Worm (Caenorhabditis elegans) whole organism, L1 larva: Measurements from ENCODE around the gene Y9C12A.1.

Experiments used
- C34B4.2 ChIP-seq: sonication (generic microtip); optimal IDR thresholded peaks from 2 replicates; lab custom pipeline; 2017; ENCODE audit warnings: mild to moderate bottlenecking, missing genetic modification characterization, missing compliant biosample characterization
- F16B12.6 ChIP-seq: fragments of 150-350 bp; optimal IDR thresholded peaks from 2 replicates; lab custom pipeline; 2014; ENCODE audit warnings: missing biosample characterization, missing genetic modification characterization
- alr-1 ChIP-seq: fragments of 200-800 bp; sonication (Bioruptor generic); optimal IDR thresholded peaks from 2 replicates; lab custom pipeline; 2018; ENCODE audit warnings: borderline replicate concordance, mild to moderate bottlenecking, missing genetic modification characterization, missing compliant biosample characterization
- aly-2 ChIP-seq: fragments of 150-350 bp; optimal IDR thresholded peaks from 2 replicates; lab custom pipeline; 2014; ENCODE audit warnings: missing biosample characterization, missing genetic modification characterization
- blmp-1 ChIP-seq: fragments of 150-350 bp; optimal IDR thresholded peaks from 2 replicates; lab custom pipeline; 2014; ENCODE audit warnings: missing biosample characterization, missing genetic modification characterization
- ceh-8 ChIP-seq: fragments of 200-800 bp; sonication (Bioruptor generic); optimal IDR thresholded peaks from 2 replicates; lab custom pipeline; 2018; ENCODE audit warnings: mild to moderate bottlenecking, missing genetic modification characterization, moderate library complexity, missing compliant biosample characterization
- ceh-82 ChIP-seq, 3 experiments: fragments of 150-350 bp in 1 of 3; sonication (generic microtip) in 2 of 3; optimal IDR thresholded peaks; 2 replicates each; lab custom pipeline; 2014 to 2017; ENCODE audit warnings: missing biosample characterization in 3 of 3, missing genetic modification characterization in 3 of 3
- ceh-88 ChIP-seq: fragments of 200-800 bp; sonication (Bioruptor generic); IDR thresholded peaks from 2 replicates; pipeline ENCODE4 v1.3.6; 2022; ENCODE audit warnings: missing genetic modification characterization, missing compliant biosample characterization
- efl-1 ChIP-seq, 4 experiments: fragments of 150-350 bp; optimal IDR thresholded peaks in 3 of 4; peaks in 1 of 4; 1 replicate in 1 of 4; 2 replicates in 3 of 4; lab custom pipeline; 2014; ENCODE audit warnings: missing biosample characterization in 2 of 4, missing genetic modification characterization in 2 of 4, missing genetic modification reagents in 2 of 4
- efl-3 ChIP-seq: fragments of 200-800 bp; sonication (Bioruptor generic); optimal IDR thresholded peaks from 2 replicates; lab custom pipeline; 2018; ENCODE audit warnings: mild to moderate bottlenecking, missing genetic modification characterization, missing compliant biosample characterization
- egl-13 ChIP-seq: sonication (generic microtip); optimal IDR thresholded peaks from 2 replicates; lab custom pipeline; 2016; ENCODE audit warnings: missing genotype, missing genetic modification reagents, missing genetic modification characterization, missing compliant biosample characterization
- elt-2 ChIP-seq: sonication (generic microtip); optimal IDR thresholded peaks from 2 replicates; lab custom pipeline; 2016; ENCODE audit warnings: missing genetic modification characterization, mild to moderate bottlenecking, inconsistent platforms, missing compliant biosample characterization, missing genetic modification reagents
- elt-3 ChIP-seq, 6 experiments: fragments of 150-350 bp in 1 of 6; sonication (generic microtip); optimal IDR thresholded peaks; 2 replicates each; lab custom pipeline; 2017 to 2018; ENCODE audit warnings: missing biosample characterization in 6 of 6, missing genetic modification characterization in 6 of 6, inconsistent platforms in 1 of 6
- fkh-10 ChIP-seq: sonication (generic microtip); optimal IDR thresholded peaks from 2 replicates; lab custom pipeline; 2017; ENCODE audit warnings: missing biosample characterization, missing genetic modification reagents, missing genetic modification characterization
- fos-1 ChIP-seq: fragments of 150-350 bp; optimal IDR thresholded peaks from 2 replicates; lab custom pipeline; 2014; ENCODE audit warnings: missing biosample characterization, missing genetic modification characterization
- hlh-17 ChIP-seq: fragments of 200-800 bp; sonication (Bioruptor generic); optimal IDR thresholded peaks from 2 replicates; lab custom pipeline; 2018; ENCODE audit warnings: missing genetic modification characterization, mild to moderate bottlenecking, missing compliant biosample characterization, moderate library complexity, borderline replicate concordance
- isw-1 ChIP-seq: fragments of 200-800 bp; sonication (Bioruptor generic); IDR thresholded peaks from 2 replicates; pipeline ENCODE4 v1.3.6; 2022; ENCODE audit warnings: missing genetic modification characterization, missing compliant biosample characterization
- jun-1 ChIP-seq: fragments of 150-350 bp; optimal IDR thresholded peaks from 2 replicates; lab custom pipeline; 2014; ENCODE audit warnings: missing biosample characterization, missing genetic modification reagents, missing genetic modification characterization
- lin-15B ChIP-seq: fragments of 150-350 bp; sonication (generic microtip); optimal IDR thresholded peaks from 3 replicates; lab custom pipeline; 2014; ENCODE audit warnings: missing biosample characterization, missing genetic modification characterization
- lin-35 ChIP-seq, 2 experiments: fragments of 150-350 bp; optimal IDR thresholded peaks; 2 replicates each; lab custom pipeline; 2014; ENCODE audit warnings: missing biosample characterization in 2 of 2, missing genetic modification characterization in 2 of 2, missing genetic modification reagents in 2 of 2
- lir-3 ChIP-seq: sonication (generic microtip); optimal IDR thresholded peaks from 2 replicates; lab custom pipeline; 2016; ENCODE audit warnings: mild to moderate bottlenecking, missing genetic modification characterization, moderate library complexity, missing compliant biosample characterization; ENCODE audit not compliant: poor library complexity
- lsy-2 ChIP-seq, 2 experiments: fragments of 150-350 bp; optimal IDR thresholded peaks; 2 replicates each; lab custom pipeline; 2014; ENCODE audit warnings: missing biosample characterization in 2 of 2, missing genetic modification characterization in 2 of 2
- mab-9 ChIP-seq: fragments of 200-800 bp; sonication (Bioruptor generic); IDR thresholded peaks from 2 replicates; pipeline ENCODE4 v1.3.6; 2022; ENCODE audit warnings: missing genetic modification reagents, missing genetic modification characterization, missing compliant biosample characterization
- mdl-1 ChIP-seq, 2 experiments: fragments of 150-350 bp; optimal IDR thresholded peaks; 2 replicates each; lab custom pipeline; 2014 to 2017; ENCODE audit warnings: missing biosample characterization in 2 of 2, missing genetic modification characterization in 2 of 2, inconsistent platforms in 1 of 2
- mep-1 ChIP-seq: fragments of 150-350 bp; optimal IDR thresholded peaks from 2 replicates; lab custom pipeline; 2014; ENCODE audit warnings: missing biosample characterization, missing genetic modification characterization
- nhr-19 ChIP-seq: fragments of 200-800 bp; sonication (Bioruptor generic); conservative IDR thresholded peaks from 2 replicates; pipeline ENCODE4 v1.3.6; 2022; ENCODE audit warnings: missing genetic modification characterization, missing compliant biosample characterization
- nhr-20 ChIP-seq: sonication (generic microtip); optimal IDR thresholded peaks from 2 replicates; lab custom pipeline; 2016; ENCODE audit warnings: mild to moderate bottlenecking, missing genetic modification characterization, missing compliant biosample characterization
- nhr-237 ChIP-seq: fragments of 150-350 bp; optimal IDR thresholded peaks from 2 replicates; lab custom pipeline; 2014; ENCODE audit warnings: missing biosample characterization, missing genetic modification characterization
- nhr-28 ChIP-seq: fragments of 150-350 bp; optimal IDR thresholded peaks from 2 replicates; lab custom pipeline; 2014; ENCODE audit warnings: missing biosample characterization, missing genetic modification characterization
- nhr-71 ChIP-seq: sonication (generic microtip); optimal IDR thresholded peaks from 2 replicates; lab custom pipeline; 2016; ENCODE audit warnings: mild to moderate bottlenecking, missing genetic modification characterization, moderate library complexity, missing compliant biosample characterization
- nhr-77 ChIP-seq: fragments of 150-350 bp; optimal IDR thresholded peaks from 2 replicates; lab custom pipeline; 2014; ENCODE audit warnings: missing biosample characterization, missing genetic modification characterization
- nhr-85 ChIP-seq: sonication (generic microtip); peaks from one replicate; lab custom pipeline; 2016; ENCODE audit warnings: missing genetic modification characterization, inconsistent platforms, missing compliant biosample characterization
- nhr-90 ChIP-seq: sonication (generic microtip); optimal IDR thresholded peaks from 2 replicates; lab custom pipeline; 2016; ENCODE audit warnings: mild to moderate bottlenecking, missing genetic modification characterization, missing compliant biosample characterization; ENCODE audit not compliant: poor library complexity
- pqm-1 ChIP-seq: sonication (generic microtip); optimal IDR thresholded peaks from 3 replicates; lab custom pipeline; 2017; ENCODE audit warnings: missing biosample characterization, missing genetic modification characterization
- rnt-1 ChIP-seq: sonication (generic microtip); optimal IDR thresholded peaks from 2 replicates; lab custom pipeline; 2016; ENCODE audit warnings: mild to moderate bottlenecking, missing genetic modification characterization, moderate library complexity, missing compliant biosample characterization
- skn-1 ChIP-seq: fragments of 150-350 bp; optimal IDR thresholded peaks from 2 replicates; lab custom pipeline; 2014; ENCODE audit warnings: missing biosample characterization, missing genetic modification characterization
- snpc-4 ChIP-seq: fragments of 150-350 bp; optimal IDR thresholded peaks from 2 replicates; lab custom pipeline; 2014; ENCODE audit warnings: missing biosample characterization, missing genetic modification characterization
- snu-23 ChIP-seq: sonication (generic microtip); optimal IDR thresholded peaks from 2 replicates; lab custom pipeline; 2016; ENCODE audit warnings: missing genetic modification characterization, missing compliant biosample characterization
- sox-4 ChIP-seq: sonication (generic microtip); optimal IDR thresholded peaks from 2 replicates; lab custom pipeline; 2016; ENCODE audit warnings: missing genetic modification characterization, missing compliant biosample characterization
- sptf-1 ChIP-seq: fragments of 150-350 bp; optimal IDR thresholded peaks from 2 replicates; lab custom pipeline; 2014; ENCODE audit warnings: missing biosample characterization, missing genetic modification characterization
- sup-37 ChIP-seq: fragments of 200-800 bp; sonication (Bioruptor generic); optimal IDR thresholded peaks from 2 replicates; lab custom pipeline; 2018; ENCODE audit warnings: mild to moderate bottlenecking, missing genetic modification characterization, missing compliant biosample characterization
- swsn-7 ChIP-seq: sonication (generic microtip); optimal IDR thresholded peaks from 2 replicates; lab custom pipeline; 2016; ENCODE audit warnings: missing genetic modification characterization, missing compliant biosample characterization
- unc-30 ChIP-seq: sonication (generic microtip); optimal IDR thresholded peaks from 2 replicates; lab custom pipeline; 2017; ENCODE audit warnings: missing biosample characterization, missing genetic modification characterization
- unc-62 ChIP-seq: fragments of 150-350 bp; optimal IDR thresholded peaks from 2 replicates; lab custom pipeline; 2014; ENCODE audit warnings: missing biosample characterization, missing genetic modification reagents, missing genetic modification characterization
- vab-15 ChIP-seq: sonication (generic microtip); optimal IDR thresholded peaks from 2 replicates; lab custom pipeline; 2017; ENCODE audit warnings: missing genotype, mild to moderate bottlenecking, missing genetic modification characterization, missing compliant biosample characterization
- zag-1 ChIP-seq: fragments of 150-350 bp; optimal IDR thresholded peaks from 2 replicates; lab custom pipeline; 2014; ENCODE audit warnings: missing biosample characterization, missing genetic modification characterization
- ztf-4 ChIP-seq: fragments of 150-350 bp; optimal IDR thresholded peaks from 2 replicates; lab custom pipeline; 2014; ENCODE audit warnings: missing biosample characterization, missing genetic modification characterization

The Y9C12A.1 gene

DNA sequence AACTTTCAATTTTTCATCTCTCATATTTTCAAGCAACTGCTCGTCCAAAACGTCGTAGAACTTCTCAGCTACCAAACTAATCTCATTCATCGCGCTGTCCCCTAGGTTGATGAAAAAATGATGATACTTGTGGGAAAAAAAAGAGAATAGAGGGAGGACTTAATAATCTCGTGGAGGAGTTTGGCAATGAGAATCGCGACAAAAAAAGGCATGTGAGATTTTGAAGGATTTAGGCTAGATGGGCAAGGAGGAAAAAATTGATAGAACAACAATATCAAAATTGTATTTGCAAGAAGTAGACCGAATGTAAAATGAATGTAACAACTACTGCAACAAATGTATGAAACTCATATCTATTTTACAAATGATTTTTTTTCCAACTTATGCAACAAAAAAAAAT lies at the start of gene Y9C12A.1:
TSS of gene Y9C12A.1 (minus strand) at position 101 of the 400 bp plus-strand sequence.
- no peak for TF ChIP-seq aly-2 (tag; lab: Kevin White, UChicago)

DNA sequence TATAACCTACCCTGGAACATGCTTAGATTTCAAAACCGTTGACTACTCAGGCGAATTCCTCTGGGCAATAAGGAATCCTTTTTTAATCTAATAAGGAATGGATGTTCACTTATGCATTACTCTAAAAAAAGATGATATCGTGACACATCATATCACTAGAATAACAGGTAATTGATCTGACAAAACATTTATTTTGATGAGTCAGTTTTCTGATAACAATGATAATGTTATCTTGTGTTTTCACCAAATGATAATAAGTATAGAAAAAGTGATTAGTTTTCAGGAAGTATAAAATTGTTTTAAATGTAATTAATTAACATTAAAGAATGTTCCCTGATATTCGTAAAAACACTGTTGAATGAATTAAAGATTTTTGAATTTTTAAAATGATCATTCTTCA lies 46.5 kb upstream of the Y9C12A.1 start:
- TF ChIP-seq elt-3 (tag; optimal IDR thresholded peaks at IDR 0.05; lab: Kevin White, UChicago), result peak in 1 of 6 experiments; percentile 40
- no peak for TF ChIP-seq mep-1 (tag; lab: Kevin White, UChicago)

DNA sequence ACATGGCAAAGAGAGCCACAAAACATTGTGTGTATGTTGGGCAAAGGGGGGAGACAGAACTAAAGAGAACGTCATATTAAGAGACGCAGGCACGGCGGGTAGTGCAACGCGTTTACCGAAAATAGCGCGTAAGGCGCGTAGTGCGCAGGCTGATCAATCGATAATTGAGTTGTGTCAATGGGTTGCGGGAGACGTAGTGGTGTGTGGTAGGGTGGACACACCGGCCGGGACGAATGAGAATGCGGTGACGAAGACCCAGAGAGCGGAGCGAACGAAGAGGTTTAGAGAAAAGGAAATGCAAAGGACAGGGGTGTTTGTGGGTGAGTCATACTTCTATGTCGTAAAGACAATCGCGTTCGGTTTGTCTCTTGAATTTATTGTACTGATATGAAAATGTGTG lies 45.1 kb upstream of the Y9C12A.1 start:
- TF ChIP-seq mdl-1 (tag; optimal IDR thresholded peaks at IDR 0.05; lab: Kevin White, UChicago) (peak in 1 of 2 experiments; percentile 48), F16B12.6 (no peak), hlh-17 (GFP tag; lab: Kevin White, UChicago) (no peak), fkh-10 (GFP tag; lab: Kevin White, UChicago) (no peak), isw-1 (GFP tag; lab: Robert Waterston, UW) (peak; percentile 13; the same call in 1 of the 2 replicates), ztf-4 (tag; lab: Kevin White, UChicago) (peak; percentile 8), elt-2 (peak; percentile 11), jun-1 (tag; lab: Kevin White, UChicago) (peak; percentile 85), C34B4.2 (no peak), mep-1 (tag; lab: Kevin White, UChicago) (peak; percentile 76), nhr-20 (tag; lab: Kevin White, UChicago) (peak; percentile 70), lir-3 (no peak), skn-1 (tag; lab: Kevin White, UChicago) (peak; percentile 82), aly-2 (tag; lab: Kevin White, UChicago) (no peak), egl-13 (tag; lab: Kevin White, UChicago) (no peak), mab-9 (no peak), snu-23 (GFP tag; lab: Kevin White, UChicago) (peak; percentile 82), rnt-1 (peak; percentile 75), sox-4 (tag; lab: Kevin White, UChicago) (no peak), unc-30 (tag; lab: Kevin White, UChicago) (no peak), lin-15B (no peak), efl-1 (optimal IDR thresholded peaks at IDR 0.05; lab: Kevin White, UChicago) (peak; percentile 41 to 50), efl-1 (GFP tag; optimal IDR thresholded peaks at IDR 0.05 in 1 of 2; lab: Kevin White, UChicago) (peak in 1 of 2 experiments; percentile 89), ceh-8 (GFP tag; lab: Kevin White, UChicago) (peak; percentile 13), blmp-1 (tag; lab: Kevin White, UChicago) (peak; percentile 42), unc-62 (GFP tag; lab: Kevin White, UChicago) (no peak), nhr-237 (tag; lab: Kevin White, UChicago) (no peak), lin-35 (GFP tag; optimal IDR thresholded peaks at IDR 0.05; lab: Kevin White, UChicago) (peak; percentile 58 to 74), efl-3 (GFP tag; lab: Kevin White, UChicago) (no peak), sup-37 (GFP tag; lab: Kevin White, UChicago) (no peak), zag-1 (no peak), nhr-71 (tag; lab: Kevin White, UChicago) (peak; percentile 80), elt-3 (tag; optimal IDR thresholded peaks at IDR 0.05; lab: Kevin White, UChicago) (peak in 1 of 6 experiments; percentile 9), snpc-4 (peak; percentile 29), vab-15 (tag; lab: Kevin White, UChicago) (no peak), fos-1 (peak; percentile 81), swsn-7 (tag; lab: Kevin White, UChicago) (peak; percentile 71), nhr-77 (tag; lab: Kevin White, UChicago) (no peak), pqm-1 (no peak), ceh-82 (tag; optimal IDR thresholded peaks at IDR 0.05; lab: Kevin White, UChicago) (peak in 2 of 3 experiments; percentile 8 to 58), alr-1 (tag; lab: Kevin White, UChicago) (no peak), nhr-28 (tag; lab: Kevin White, UChicago) (no peak), nhr-19 (GFP tag; lab: Robert Waterston, UW) (peak; percentile 61), sptf-1 (tag; lab: Kevin White, UChicago) (no peak), ceh-88 (GFP tag; lab: Robert Waterston, UW) (no peak), nhr-90 (tag; lab: Kevin White, UChicago) (peak; percentile 76), lsy-2 (tag; optimal IDR thresholded peaks at IDR 0.05; lab: Kevin White, UChicago) (peak; percentile 60 to 61), nhr-85 (tag; lab: Kevin White, UChicago) (peak; percentile 93)
